Fruit fly (Drosophila melanogaster) whole organism, embryonic: ENCODE data around the gene Dnai2.

Experiments used
- BEAF-32 ChIP-seq: fragments of 200-800 bp; sonication (Bioruptor generic); optimal IDR thresholded peaks from 3 replicates; lab custom pipeline; 2017; ENCODE audit warnings: missing biosample characterization, missing genetic modification characterization, mild to moderate bottlenecking, moderate library complexity, missing genetic modification reagents
- BtbVII ChIP-seq: fragments of 200-800 bp; sonication (Bioruptor generic); optimal IDR thresholded peaks from 3 replicates; lab custom pipeline; 2017; ENCODE audit warnings: missing biosample characterization, mild to moderate bottlenecking, missing genetic modification characterization
- CG10267 ChIP-seq: fragments of 200-800 bp; sonication (Bioruptor generic); optimal IDR thresholded peaks from 2 replicates; lab custom pipeline; 2018; ENCODE audit warnings: missing biosample characterization, mild to moderate bottlenecking, missing genetic modification characterization, moderate library complexity
- CG11504 ChIP-seq: fragments of 200-800 bp; sonication (Bioruptor generic); optimal IDR thresholded peaks from 3 replicates; lab custom pipeline; 2019; ENCODE audit warnings: missing biosample characterization, mild to moderate bottlenecking, missing genetic modification characterization, moderate library complexity
- CG13287 ChIP-seq: fragments of 200-800 bp; sonication (Bioruptor generic); IDR thresholded peaks from 2 replicates; pipeline ENCODE4 v1.3.6; 2022; ENCODE audit warnings: missing biosample characterization, missing genetic modification characterization; ENCODE audit not compliant: partially characterized antibody
- CG14050 ChIP-seq: fragments of 200-800 bp; sonication (Bioruptor generic); IDR thresholded peaks from 3 replicates; pipeline ENCODE4 v1.3.6; 2022; ENCODE audit warnings: missing biosample characterization, missing genetic modification characterization
- CG14441 ChIP-seq: fragments of 200-800 bp; sonication (Bioruptor generic); IDR thresholded peaks from 2 replicates; pipeline ENCODE4 v1.3.6; 2022; ENCODE audit warnings: missing biosample characterization, missing genetic modification characterization
- CG14710 ChIP-seq: fragments of 200-800 bp; sonication (Bioruptor generic); optimal IDR thresholded peaks from 3 replicates; lab custom pipeline; 2019; ENCODE audit warnings: missing biosample characterization, mild to moderate bottlenecking, missing genetic modification characterization, moderate library complexity
- CG1603 ChIP-seq: fragments of 200-800 bp; sonication (Bioruptor generic); optimal IDR thresholded peaks from 2 replicates; lab custom pipeline; 2019; ENCODE audit warnings: missing biosample characterization, mild to moderate bottlenecking, missing genetic modification characterization, moderate library complexity
- CG16813 ChIP-seq: fragments of 200-800 bp; sonication (Bioruptor generic); IDR thresholded peaks from 3 replicates; pipeline ENCODE4 v1.3.6; 2022; ENCODE audit warnings: missing biosample characterization, missing genetic modification characterization; ENCODE audit not compliant: partially characterized antibody
- CG16815 ChIP-seq: fragments of 200-800 bp; sonication (Bioruptor generic); optimal IDR thresholded peaks from 3 replicates; lab custom pipeline; 2017; ENCODE audit warnings: missing biosample characterization, mild to moderate bottlenecking, missing genetic modification characterization
- CG17912 ChIP-seq: fragments of 200-800 bp; sonication (Bioruptor generic); optimal IDR thresholded peaks from 2 replicates; lab custom pipeline; 2018; ENCODE audit warnings: missing biosample characterization, mild to moderate bottlenecking, missing genetic modification characterization
- CG18619 ChIP-seq: fragments of 200-800 bp; sonication (Bioruptor generic); optimal IDR thresholded peaks from 3 replicates; lab custom pipeline; 2017; ENCODE audit warnings: missing biosample characterization, mild to moderate bottlenecking, missing genetic modification characterization
- CG2129 ChIP-seq: fragments of 200-800 bp; sonication (Bioruptor generic); IDR thresholded peaks from 2 replicates; pipeline ENCODE4 v1.3.6; 2022; ENCODE audit warnings: missing biosample characterization, missing genetic modification characterization; ENCODE audit not compliant: partially characterized antibody
- CG33213 ChIP-seq: fragments of 200-800 bp; sonication (Bioruptor generic); optimal IDR thresholded peaks from 3 replicates; lab custom pipeline; 2016; ENCODE audit warnings: missing biosample characterization, missing genetic modification characterization
- CG3407 ChIP-seq: fragments of 200-800 bp; sonication (Bioruptor generic); optimal IDR thresholded peaks from 2 replicates; lab custom pipeline; 2018; ENCODE audit warnings: missing biosample characterization, mild to moderate bottlenecking, missing genetic modification characterization
- CG34422 ChIP-seq: fragments of 200-800 bp; sonication (Bioruptor generic); IDR thresholded peaks from 3 replicates; pipeline ENCODE4 v1.3.6; 2022; ENCODE audit warnings: missing biosample characterization, missing genetic modification characterization
- CG4360 ChIP-seq: fragments of 200-800 bp; sonication (Bioruptor generic); IDR thresholded peaks from 2 replicates; pipeline ENCODE4 v1.3.6; 2022; ENCODE audit warnings: missing biosample characterization, missing genetic modification characterization
- CG4617 ChIP-seq: fragments of 200-800 bp; sonication (Bioruptor generic); optimal IDR thresholded peaks from 3 replicates; lab custom pipeline; 2016; ENCODE audit warnings: missing biosample characterization, missing genetic modification characterization, borderline replicate concordance
- CG7839 ChIP-seq: fragments of 200-800 bp; sonication (Bioruptor generic); optimal IDR thresholded peaks from 3 replicates; lab custom pipeline; 2018; ENCODE audit warnings: missing biosample characterization, mild to moderate bottlenecking, missing genetic modification characterization, moderate library complexity
- CG8290 ChIP-seq, 3 experiments: fragments of 200-800 bp; sonication (Bioruptor generic); optimal IDR thresholded peaks; 2 replicates each; lab custom pipeline; 2016 to 2019; ENCODE audit warnings: missing biosample characterization in 3 of 3, missing genetic modification characterization in 3 of 3, mild to moderate bottlenecking in 2 of 3, moderate library complexity in 1 of 3
- Dp ChIP-seq: fragments of 200-800 bp; sonication (Bioruptor generic); optimal IDR thresholded peaks from 2 replicates; lab custom pipeline; 2018; ENCODE audit warnings: missing biosample characterization, mild to moderate bottlenecking, missing genetic modification characterization, moderate library complexity
- E2f2 ChIP-seq: fragments of 200-800 bp; sonication (Bioruptor generic); IDR thresholded peaks from 2 replicates; pipeline ENCODE4 v1.3.6; 2022; ENCODE audit warnings: missing biosample characterization, missing genetic modification characterization
- Ets97D ChIP-seq: fragments of 200-800 bp; sonication (Bioruptor generic); optimal IDR thresholded peaks from 3 replicates; lab custom pipeline; 2016; ENCODE audit warnings: missing biosample characterization, missing genetic modification characterization
- HLH4C ChIP-seq: fragments of 200-800 bp; sonication (Bioruptor generic); IDR thresholded peaks from 3 replicates; pipeline ENCODE4 v1.3.6; 2022; ENCODE audit warnings: missing biosample characterization, missing genetic modification characterization; ENCODE audit not compliant: partially characterized antibody
- HLHmδ ChIP-seq: fragments of 200-800 bp; sonication (Bioruptor generic); optimal IDR thresholded peaks from 2 replicates; lab custom pipeline; 2018; ENCODE audit warnings: missing biosample characterization, mild to moderate bottlenecking, missing genetic modification characterization, moderate library complexity
- MBD-R2 ChIP-seq: fragments of 200-800 bp; sonication (Bioruptor generic); IDR thresholded peaks from 2 replicates; pipeline ENCODE4 v1.3.6; 2022; ENCODE audit warnings: missing biosample characterization, missing genetic modification characterization
- MESR4 ChIP-seq: fragments of 200-800 bp; sonication (Bioruptor generic); optimal IDR thresholded peaks from 2 replicates; lab custom pipeline; 2018; ENCODE audit warnings: missing biosample characterization, mild to moderate bottlenecking, missing genetic modification characterization, moderate library complexity
- Mrtf ChIP-seq: fragments of 200-800 bp; sonication (Bioruptor generic); IDR thresholded peaks from 3 replicates; pipeline ENCODE4 v1.3.6; 2022; ENCODE audit warnings: missing biosample characterization, missing genetic modification characterization
- Nf-YC ChIP-seq: fragments of 200-800 bp; optimal IDR thresholded peaks from 3 replicates; lab custom pipeline; 2019; ENCODE audit warnings: missing biosample characterization, mild to moderate bottlenecking, missing genetic modification characterization, moderate library complexity
- NfI ChIP-seq: fragments of 200-800 bp; sonication (Bioruptor generic); optimal IDR thresholded peaks from 3 replicates; lab custom pipeline; 2018; ENCODE audit warnings: missing biosample characterization, mild to moderate bottlenecking, missing genetic modification characterization, moderate library complexity
- Side ChIP-seq: fragments of 200-800 bp; sonication (Bioruptor generic); optimal IDR thresholded peaks from 2 replicates; lab custom pipeline; 2016; ENCODE audit warnings: missing biosample characterization, missing genetic modification characterization
- amos ChIP-seq: fragments of 200-800 bp; sonication (Bioruptor generic); IDR thresholded peaks from 2 replicates; pipeline ENCODE4 v1.3.6; 2022; ENCODE audit warnings: missing biosample characterization, missing genetic modification characterization; ENCODE audit not compliant: partially characterized antibody
- ap ChIP-seq: fragments of 200-800 bp; sonication (Bioruptor generic); IDR thresholded peaks from 2 replicates; pipeline ENCODE4 v1.3.6; 2022; ENCODE audit warnings: missing biosample characterization, missing genetic modification characterization
- bsh ChIP-seq, 2 experiments: fragments of 200-800 bp; sonication (Bioruptor generic); optimal IDR thresholded peaks; 2 replicates each; lab custom pipeline; 2017 to 2018; ENCODE audit warnings: mild to moderate bottlenecking in 2 of 2, missing biosample characterization in 2 of 2, missing genetic modification characterization in 2 of 2, moderate library complexity in 1 of 2
- chinmo ChIP-seq: fragments of 200-800 bp; sonication (Bioruptor generic); IDR thresholded peaks from 4 replicates; pipeline ENCODE4 v1.3.6; 2022; ENCODE audit warnings: missing biosample characterization, missing genetic modification characterization; ENCODE audit not compliant: partially characterized antibody
- ci ChIP-seq: fragments of 200-800 bp; sonication (Bioruptor generic); IDR thresholded peaks from 3 replicates; pipeline ENCODE4 v1.3.6; 2022; ENCODE audit warnings: missing biosample characterization, missing genetic modification characterization
- her ChIP-seq: fragments of 200-800 bp; sonication (Bioruptor generic); optimal IDR thresholded peaks from 2 replicates; lab custom pipeline; 2016; ENCODE audit warnings: missing biosample characterization, missing genetic modification characterization
- kah ChIP-seq: fragments of 200-800 bp; sonication (Bioruptor generic); optimal IDR thresholded peaks from 2 replicates; lab custom pipeline; 2018; ENCODE audit warnings: missing biosample characterization, mild to moderate bottlenecking, missing genetic modification characterization
- lab ChIP-seq: fragments of 200-800 bp; sonication (Bioruptor generic); optimal IDR thresholded peaks from 3 replicates; lab custom pipeline; 2017; ENCODE audit warnings: missing biosample characterization, missing genetic modification characterization, mild to moderate bottlenecking, moderate library complexity, missing genetic modification reagents
- lov ChIP-seq, 2 experiments: fragments of 200-800 bp in 1 of 2; fragments of >200 bp in 1 of 2; sonication (Bioruptor generic) in 1 of 2; IDR thresholded peaks in 1 of 2; optimal IDR thresholded peaks in 1 of 2; 2 replicates in 1 of 2; 3 replicates in 1 of 2; pipeline versions ENCODE4 v1.3.6 to Lab custom; 2017 to 2022; ENCODE audit warnings: missing biosample characterization in 1 of 2, missing genetic modification characterization in 1 of 2
- nom ChIP-seq: fragments of 200-800 bp; sonication (Bioruptor generic); optimal IDR thresholded peaks from 2 replicates; lab custom pipeline; 2017; ENCODE audit warnings: missing biosample characterization, missing genetic modification characterization, mild to moderate bottlenecking, moderate library complexity, missing genetic modification reagents
- odd ChIP-seq: fragments of 200-800 bp; sonication (Bioruptor generic); optimal IDR thresholded peaks from 2 replicates; lab custom pipeline; 2017; ENCODE audit warnings: missing biosample characterization, mild to moderate bottlenecking, missing genetic modification characterization
- pzg ChIP-seq: fragments of 200-800 bp; sonication (Bioruptor generic); optimal IDR thresholded peaks from 3 replicates; lab custom pipeline; 2018; ENCODE audit warnings: missing biosample characterization, mild to moderate bottlenecking, missing genetic modification characterization, moderate library complexity
- sd ChIP-seq: fragments of 200-800 bp; sonication (Bioruptor generic); optimal IDR thresholded peaks from 3 replicates; lab custom pipeline; 2018; ENCODE audit warnings: missing biosample characterization, mild to moderate bottlenecking, missing genetic modification characterization, moderate library complexity
- sna ChIP-seq: fragments of 200-800 bp; sonication (Bioruptor generic); IDR thresholded peaks from 2 replicates; pipeline ENCODE4 v1.3.6; 2022; ENCODE audit warnings: missing biosample characterization, missing genetic modification characterization; ENCODE audit not compliant: partially characterized antibody
- vvl ChIP-seq: fragments of 200-800 bp; sonication (Bioruptor generic); IDR thresholded peaks from 2 replicates; pipeline ENCODE4 v1.3.6; 2022; ENCODE audit warnings: missing biosample characterization, missing genetic modification characterization

Dnai2 gene

DNA sequence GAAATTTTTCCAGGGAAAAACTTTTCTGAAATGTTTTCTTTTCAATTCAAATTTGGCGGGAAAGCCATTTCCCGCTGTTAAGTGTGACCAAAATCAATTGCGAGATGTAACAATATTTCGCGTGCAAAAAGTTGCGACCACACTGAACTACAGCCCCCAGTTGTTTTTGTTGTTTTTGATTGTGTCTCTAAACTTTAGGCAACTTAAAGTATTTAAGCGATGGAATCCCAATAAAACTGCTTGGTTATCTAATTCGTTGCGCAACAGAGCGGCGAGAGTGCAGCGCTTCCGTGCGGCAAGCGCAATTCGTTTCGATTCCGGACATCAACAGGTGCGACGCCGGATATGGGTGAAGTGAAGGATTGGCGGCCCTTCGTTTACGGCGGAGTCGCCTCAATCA, 21.7 kb upstream of the Dnai2 start, which contains the start of gene Bmcp (continued):
- TF ChIP-seq HLH4C (0 out of 3 replicates have a peak, but pooled peaks have one; percentile 30), sna (GFP tag; lab: Robert Waterston, UW) (0 out of 2 replicates have a peak, but pooled peaks have one; percentile 30), Ets97D (GFP tag; lab: Kevin White, UChicago) (peak; percentile 95), lab (GFP tag; lab: Kevin White, UChicago) (peak; percentile 39), sd (tag; lab: Kevin White, UChicago) (no peak), MESR4 (GFP tag; lab: Kevin White, UChicago) (peak; percentile 49), ci (GFP tag; lab: Robert Waterston, UW) (peak; percentile 33; the same call in 1 of the 3 replicates), CG1603 (peak; percentile 46), odd (GFP tag; lab: Kevin White, UChicago) (peak; percentile 8), CG14441 (no peak), CG2129 (GFP tag; lab: Robert Waterston, UW) (no peak), Nf-YC (tag; lab: Kevin White, UChicago) (no peak), CG10267 (tag; lab: Kevin White, UChicago) (peak; percentile 50), CG3407 (GFP tag; lab: Kevin White, UChicago) (no peak), CG4617 (GFP tag; lab: Kevin White, UChicago) (peak; percentile 42), CG14050 (GFP tag; lab: Robert Waterston, UW) (no peak), CG14710 (tag; lab: Kevin White, UChicago) (peak; percentile 30), CG34422 (GFP tag; lab: Robert Waterston, UW) (peak; percentile 47; the same call in 1 of the 3 replicates), CG16815 (no peak), BEAF-32 (peak; percentile 26), amos (GFP tag; lab: Robert Waterston, UW) (0 out of 2 replicates have a peak, but pooled peaks have one; percentile 7), CG17912 (GFP tag; lab: Kevin White, UChicago) (peak; percentile 21), vvl (GFP tag; lab: Robert Waterston, UW) (peak; percentile 26; the same call in 1 of the 2 replicates), Side (GFP tag; lab: Kevin White, UChicago) (no peak), CG4360 (peak; percentile 76), E2f2 (peak; percentile 94), CG33213 (GFP tag; lab: Kevin White, UChicago) (peak; percentile 26), chinmo (GFP tag; lab: Robert Waterston, UW) (0 out of 4 replicates have a peak, but pooled peaks have one; percentile 13), Mrtf (GFP tag; lab: Robert Waterston, UW) (no peak), lov (optimal IDR thresholded peaks at IDR 0.05; lab: Kevin White, UChicago) (no peak), lov (GFP tag; IDR thresholded peaks at IDR 0.05; lab: Robert Waterston, UW) (0 out of 3 replicates have a peak, but pooled peaks have one; percentile 63), ap (GFP tag; lab: Robert Waterston, UW) (no peak), BtbVII (GFP tag; lab: Kevin White, UChicago) (peak; percentile 38), MBD-R2 (GFP tag; lab: Robert Waterston, UW) (peak; percentile 54), kah (peak; percentile 96), her (GFP tag; lab: Kevin White, UChicago) (no peak), bsh (GFP tag; optimal IDR thresholded peaks at IDR 0.05; lab: Kevin White, UChicago) (no peak), NfI (peak; percentile 51), pzg (GFP tag; lab: Kevin White, UChicago) (peak; percentile 65), CG8290 (GFP tag; optimal IDR thresholded peaks at IDR 0.05; lab: Kevin White, UChicago) (no peak), CG8290 (tag; optimal IDR thresholded peaks at IDR 0.05; lab: Kevin White, UChicago) (peak in 1 of 2 experiments; percentile 28), CG13287 (peak; percentile 48; the same call in 1 of the 2 replicates), Dp (GFP tag; lab: Kevin White, UChicago) (peak; percentile 90), nom (GFP tag; lab: Kevin White, UChicago) (peak; percentile 2), CG11504 (tag; lab: Kevin White, UChicago) (peak; percentile 30), HLHmδ (GFP tag; lab: Kevin White, UChicago) (no peak), CG7839 (tag; lab: Kevin White, UChicago) (peak; percentile 12), CG16813 (GFP tag; lab: Robert Waterston, UW) (no peak), CG18619 (peak; percentile 1)
